Worm (Caenorhabditis elegans) whole organism, L4 larva: ENCODE measurements around the gene nhr-154.

Experiments
- F10B5.3 ChIP-seq: sonication (generic microtip); optimal IDR thresholded peaks from 2 replicates; lab custom pipeline; 2016; ENCODE audit warnings: mild to moderate bottlenecking, missing genetic modification characterization, missing compliant biosample characterization
- F26F4.8 ChIP-seq: fragments of 200-800 bp; sonication (Bioruptor generic); conservative IDR thresholded peaks from 2 replicates; pipeline ENCODE4 v1.3.6; 2022; ENCODE audit warnings: missing genetic modification characterization, missing compliant biosample characterization
- R02D3.7 ChIP-seq: fragments of 150-350 bp; sonication (generic microtip); optimal IDR thresholded peaks from 3 replicates; lab custom pipeline; 2014; ENCODE audit warnings: missing biosample characterization, missing genetic modification characterization
- T20F7.1 ChIP-seq: fragments of 200-800 bp; sonication (Bioruptor generic); optimal IDR thresholded peaks from 2 replicates; lab custom pipeline; 2018; ENCODE audit warnings: mild to moderate bottlenecking, missing genetic modification characterization, missing compliant biosample characterization
- T26A8.4 ChIP-seq: fragments of 200-800 bp; sonication (Bioruptor generic); IDR thresholded peaks from 2 replicates; pipeline ENCODE4 v1.3.6; 2022; ENCODE audit warnings: missing genetic modification characterization, missing compliant biosample characterization
- Y48G9A.11 ChIP-seq: fragments of 200-800 bp; sonication (Bioruptor generic); IDR thresholded peaks from 2 replicates; pipeline ENCODE4 v1.3.6; 2022; ENCODE audit warnings: missing genetic modification reagents, missing genetic modification characterization, missing compliant biosample characterization
- Y75B8A.6 ChIP-seq: fragments of 200-800 bp; sonication (Bioruptor generic); IDR thresholded peaks from 2 replicates; pipeline ENCODE4 v1.3.6; 2022; ENCODE audit warnings: missing genetic modification reagents, missing genetic modification characterization, missing compliant biosample characterization
- ZK337.2 ChIP-seq: fragments of 200-800 bp; sonication (Bioruptor generic); IDR thresholded peaks from 2 replicates; pipeline ENCODE4 v1.3.6; 2022; ENCODE audit warnings: missing genetic modification reagents, missing genetic modification characterization, missing compliant biosample characterization
- attf-4 ChIP-seq: sonication (generic microtip); optimal IDR thresholded peaks from 3 replicates; lab custom pipeline; 2017; ENCODE audit warnings: missing biosample characterization, missing genetic modification characterization
- ceh-20 ChIP-seq: fragments of 200-800 bp; sonication (Bioruptor generic); IDR thresholded peaks from 2 replicates; pipeline ENCODE4 v1.3.6; 2022; ENCODE audit warnings: missing genetic modification reagents, missing genetic modification characterization, missing compliant biosample characterization
- ceh-32 ChIP-seq: sonication (generic microtip); optimal IDR thresholded peaks from 2 replicates; lab custom pipeline; 2016; ENCODE audit warnings: mild to moderate bottlenecking, missing genetic modification characterization, missing compliant biosample characterization; ENCODE audit not compliant: poor library complexity
- ceh-44 ChIP-seq: fragments of 200-800 bp; sonication (Bioruptor generic); IDR thresholded peaks from 2 replicates; pipeline ENCODE4 v1.3.6; 2022; ENCODE audit warnings: missing genetic modification reagents, missing genetic modification characterization, missing compliant biosample characterization
- ceh-62 ChIP-seq: sonication (generic microtip); optimal IDR thresholded peaks from 2 replicates; lab custom pipeline; 2017; ENCODE audit warnings: missing biosample characterization, missing genetic modification characterization
- daf-12 ChIP-seq: fragments of 150-350 bp; optimal IDR thresholded peaks from 2 replicates; lab custom pipeline; 2014; ENCODE audit warnings: missing biosample characterization, missing genetic modification reagents, missing genetic modification characterization
- daf-16 ChIP-seq, 3 experiments: sonication (generic microtip); optimal IDR thresholded peaks; 2 replicates each; lab custom pipeline; 2016 to 2017; ENCODE audit warnings: missing genetic modification characterization in 3 of 3, missing genetic modification reagents in 3 of 3, mild to moderate bottlenecking in 2 of 3, missing compliant biosample characterization in 2 of 3, missing biosample characterization in 1 of 3, moderate library complexity in 1 of 3
- daf-8 ChIP-seq: fragments of 200-800 bp; sonication (Bioruptor generic); IDR thresholded peaks from 2 replicates; pipeline ENCODE4 v1.3.6; 2022; ENCODE audit warnings: missing genetic modification characterization, missing compliant biosample characterization
- dmd-6 ChIP-seq: fragments of 200-800 bp; sonication (Bioruptor generic); IDR thresholded peaks from 2 replicates; pipeline ENCODE4 v1.3.6; 2022; ENCODE audit warnings: missing genetic modification reagents, missing genetic modification characterization, missing compliant biosample characterization
- dmd-8 ChIP-seq: fragments of 200-800 bp; sonication (Bioruptor generic); IDR thresholded peaks from 2 replicates; pipeline ENCODE4 v1.3.6; 2022; ENCODE audit warnings: missing genetic modification characterization, missing compliant biosample characterization
- dve-1 ChIP-seq: sonication (generic microtip); optimal IDR thresholded peaks from 2 replicates; lab custom pipeline; 2017; ENCODE audit warnings: antibody characterized with exemption, mild to moderate bottlenecking, missing genetic modification characterization, missing compliant biosample characterization; ENCODE audit not compliant: insufficient read depth
- egl-43 ChIP-seq: fragments of 200-800 bp; sonication (Bioruptor generic); IDR thresholded peaks from 2 replicates; pipeline ENCODE4 v1.3.6; 2022; ENCODE audit warnings: missing genetic modification reagents, missing genetic modification characterization, missing compliant biosample characterization
- fos-1 ChIP-seq: fragments of 150-350 bp; optimal IDR thresholded peaks from 2 replicates; lab custom pipeline; 2014; ENCODE audit warnings: missing biosample characterization, missing genetic modification characterization
- hlh-11 ChIP-seq: fragments of 200-800 bp; sonication (Bioruptor generic); optimal IDR thresholded peaks from 2 replicates; lab custom pipeline; 2018; ENCODE audit warnings: mild to moderate bottlenecking, missing genetic modification characterization, missing compliant biosample characterization
- hmg-1.1 ChIP-seq: fragments of 200-800 bp; sonication (Bioruptor generic); IDR thresholded peaks from 2 replicates; pipeline ENCODE4 v1.3.6; 2022; ENCODE audit warnings: missing genetic modification reagents, missing genetic modification characterization, missing compliant biosample characterization
- jun-1 ChIP-seq: fragments of 150-350 bp; optimal IDR thresholded peaks from 2 replicates; lab custom pipeline; 2014; ENCODE audit warnings: missing biosample characterization, missing genetic modification reagents, missing genetic modification characterization
- lin-1 ChIP-seq: fragments of 200-800 bp; sonication (Bioruptor generic); IDR thresholded peaks from 2 replicates; pipeline ENCODE4 v1.3.6; 2022; ENCODE audit warnings: missing genetic modification reagents, missing genetic modification characterization, missing compliant biosample characterization
- lin-15B ChIP-seq: fragments of 150-350 bp; sonication (generic microtip); optimal IDR thresholded peaks from 3 replicates; lab custom pipeline; 2014; ENCODE audit warnings: missing biosample characterization, missing genetic modification characterization
- lsy-2 ChIP-seq, 2 experiments: fragments of 150-350 bp in 1 of 2; sonication (generic microtip) in 1 of 2; optimal IDR thresholded peaks; 2 replicates each; lab custom pipeline; 2014 to 2017; ENCODE audit warnings: missing biosample characterization in 2 of 2, missing genetic modification characterization in 2 of 2
- madf-9 ChIP-seq: fragments of 200-800 bp; sonication (Bioruptor generic); conservative IDR thresholded peaks from 2 replicates; pipeline ENCODE4 v1.3.6; 2022; ENCODE audit warnings: missing genetic modification reagents, missing genetic modification characterization, missing compliant biosample characterization
- mdl-1 ChIP-seq, 2 experiments: fragments of 150-350 bp in 1 of 2; sonication (generic microtip) in 1 of 2; optimal IDR thresholded peaks; 2 replicates each; lab custom pipeline; 2014 to 2017; ENCODE audit warnings: missing biosample characterization in 2 of 2, missing genetic modification characterization in 2 of 2
- mdt-29 ChIP-seq: fragments of 200-800 bp; sonication (Bioruptor generic); IDR thresholded peaks from 2 replicates; pipeline ENCODE4 v1.3.6; 2022; ENCODE audit warnings: missing genetic modification reagents, missing genetic modification characterization, missing compliant biosample characterization
- mep-1 ChIP-seq: fragments of 150-350 bp; sonication (generic microtip); optimal IDR thresholded peaks from 3 replicates; lab custom pipeline; 2014; ENCODE audit warnings: missing biosample characterization, missing genetic modification characterization
- mes-2 ChIP-seq: sonication (generic microtip); optimal IDR thresholded peaks from 2 replicates; lab custom pipeline; 2016; ENCODE audit warnings: missing genotype, mild to moderate bottlenecking, missing genetic modification characterization, missing compliant biosample characterization; ENCODE audit not compliant: poor library complexity, severe bottlenecking
- nhr-10 ChIP-seq: fragments of 150-350 bp; optimal IDR thresholded peaks from 2 replicates; lab custom pipeline; 2014; ENCODE audit warnings: missing biosample characterization, missing genetic modification characterization
- nhr-111 ChIP-seq: fragments of 200-800 bp; sonication (Bioruptor generic); optimal IDR thresholded peaks from 2 replicates; lab custom pipeline; 2018; ENCODE audit warnings: mild to moderate bottlenecking, missing genetic modification characterization, missing compliant biosample characterization
- nhr-41 ChIP-seq: fragments of 200-800 bp; sonication (Bioruptor generic); IDR thresholded peaks from 2 replicates; pipeline ENCODE4 v1.3.6; 2022; ENCODE audit warnings: missing genetic modification reagents, missing genetic modification characterization, missing compliant biosample characterization
- nhr-42 ChIP-seq: fragments of 200-800 bp; sonication (Bioruptor generic); IDR thresholded peaks from 2 replicates; pipeline ENCODE4 v1.3.6; 2022; ENCODE audit warnings: missing genetic modification characterization, missing compliant biosample characterization
- nhr-76 ChIP-seq: fragments of 150-350 bp; optimal IDR thresholded peaks from 2 replicates; lab custom pipeline; 2014; ENCODE audit warnings: missing biosample characterization, missing genetic modification characterization
- pha-4 ChIP-seq, 2 experiments: fragments of 150-350 bp in 1 of 2; fragments of 200-800 bp in 1 of 2; sonication (Bioruptor generic) in 1 of 2; IDR thresholded peaks in 1 of 2; optimal IDR thresholded peaks in 1 of 2; 2 replicates each; pipeline versions ENCODE4 v1.3.6 to Lab custom; 2014 to 2022; ENCODE audit warnings: missing genetic modification characterization in 2 of 2, missing genetic modification reagents in 2 of 2, missing biosample characterization in 1 of 2, missing compliant biosample characterization in 1 of 2
- php-3 ChIP-seq: fragments of 200-800 bp; sonication (Bioruptor generic); IDR thresholded peaks from 2 replicates; pipeline ENCODE4 v1.3.6; 2022; ENCODE audit warnings: missing genetic modification reagents, missing genetic modification characterization, missing compliant biosample characterization
- pqm-1 ChIP-seq: sonication (generic microtip); optimal IDR thresholded peaks from 2 replicates; lab custom pipeline; 2017; ENCODE audit warnings: missing biosample characterization, missing genetic modification characterization
- sdz-12 ChIP-seq: fragments of 200-800 bp; sonication (Bioruptor generic); optimal IDR thresholded peaks from 2 replicates; lab custom pipeline; 2018; ENCODE audit warnings: mild to moderate bottlenecking, missing genetic modification characterization, missing compliant biosample characterization
- snpc-1.2 ChIP-seq: fragments of 200-800 bp; sonication (Bioruptor generic); IDR thresholded peaks from 2 replicates; pipeline ENCODE4 v1.3.6; 2022; ENCODE audit warnings: missing genetic modification reagents, missing genetic modification characterization, missing compliant biosample characterization
- tag-97 ChIP-seq: fragments of 200-800 bp; sonication (Bioruptor generic); IDR thresholded peaks from 2 replicates; pipeline ENCODE4 v1.3.6; 2022; ENCODE audit warnings: missing genetic modification characterization, missing compliant biosample characterization
- unc-130 ChIP-seq: sonication (generic microtip); optimal IDR thresholded peaks from 2 replicates; lab custom pipeline; 2016; ENCODE audit warnings: missing genetic modification reagents, missing genetic modification characterization, missing compliant biosample characterization
- unc-39 ChIP-seq: sonication (generic microtip); optimal IDR thresholded peaks from 2 replicates; lab custom pipeline; 2017; ENCODE audit warnings: missing biosample characterization, missing genetic modification characterization
- unc-62 ChIP-seq, 3 experiments: fragments of 150-350 bp in 1 of 3; sonication (generic microtip); optimal IDR thresholded peaks in 2 of 3; peaks in 1 of 3; 1 replicate in 1 of 3; 2 replicates in 2 of 3; lab custom pipeline; 2014 to 2017; ENCODE audit warnings: missing biosample characterization in 3 of 3, missing genetic modification characterization in 3 of 3, missing genetic modification reagents in 3 of 3, missing genotype in 1 of 3
- vab-7 ChIP-seq: fragments of 200-800 bp; sonication (Bioruptor generic); IDR thresholded peaks from 2 replicates; pipeline ENCODE4 v1.3.6; 2022; ENCODE audit warnings: missing genetic modification reagents, missing genetic modification characterization, missing compliant biosample characterization
- zag-1 ChIP-seq: fragments of 150-350 bp; optimal IDR thresholded peaks from 2 replicates; lab custom pipeline; 2014; ENCODE audit warnings: missing biosample characterization, missing genetic modification characterization
- zfp-2 ChIP-seq: sonication (generic microtip); optimal IDR thresholded peaks from 2 replicates; lab custom pipeline; 2016; ENCODE audit warnings: mild to moderate bottlenecking, missing genetic modification characterization, missing compliant biosample characterization
- zfp-3 ChIP-seq: fragments of 200-800 bp; sonication (Bioruptor generic); conservative IDR thresholded peaks from 2 replicates; pipeline ENCODE4 v1.3.6; 2022; ENCODE audit warnings: missing genetic modification reagents, missing genetic modification characterization, missing compliant biosample characterization

The nhr-154 gene

DNA sequence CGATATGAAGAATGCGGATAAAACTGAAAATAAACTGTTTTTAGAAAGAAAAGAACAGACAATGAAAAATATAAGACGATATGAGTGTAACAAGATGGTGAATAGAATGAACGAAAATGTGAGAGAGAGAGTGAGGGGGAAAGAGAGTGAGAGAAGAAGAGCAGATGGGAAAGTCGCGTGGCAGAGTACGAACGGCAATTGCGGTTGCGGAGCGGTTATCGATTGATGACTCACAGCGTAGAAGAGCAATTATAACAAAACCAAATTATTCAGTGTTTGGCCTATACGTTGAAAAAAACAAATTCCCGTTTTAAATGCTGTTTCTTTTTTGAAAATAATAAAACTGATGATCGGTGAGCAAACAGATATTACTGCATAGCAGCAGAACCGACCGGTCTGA is 35.7 kb upstream of the nhr-154 start, which contains the start of gene pqn-53 (continued):
- no peak for TF ChIP-seq R02D3.7 (tag; lab: Kevin White, UChicago)
- TF ChIP-seq zag-1 (tag; lab: Kevin White, UChicago) = no peak
- no peak for TF ChIP-seq tag-97 (GFP tag; lab: Robert Waterston, UW)
- peak; percentile 22 for TF ChIP-seq mes-2
- no peak for TF ChIP-seq jun-1
- TF ChIP-seq unc-39 = no peak
- no peak for TF ChIP-seq nhr-76
- no peak for TF ChIP-seq pha-4 (GFP tag; IDR thresholded peaks at IDR 0.05; lab: Robert Waterston, UW)
- TF ChIP-seq pha-4 (tag; optimal IDR thresholded peaks at IDR 0.05; lab: Kevin White, UChicago) = no peak
- TF ChIP-seq nhr-111 = peak; percentile 22
- no peak for TF ChIP-seq mdt-29 (GFP tag; lab: Robert Waterston, UW)
- no peak for TF ChIP-seq F26F4.8 (GFP tag; lab: Robert Waterston, UW)
- TF ChIP-seq ceh-44 (GFP tag; lab: Robert Waterston, UW) = no peak
- no peak for TF ChIP-seq fos-1 (tag; lab: Kevin White, UChicago)
- TF ChIP-seq hlh-11 (tag; lab: Kevin White, UChicago) = peak; percentile 28
- no peak for TF ChIP-seq pqm-1 (tag; lab: Kevin White, UChicago)
- TF ChIP-seq vab-7 (GFP tag; lab: Robert Waterston, UW) = no peak
- TF ChIP-seq T20F7.1 = no peak
- no peak for TF ChIP-seq mep-1 (tag; lab: Kevin White, UChicago)
- TF ChIP-seq daf-16 (GFP tag; optimal IDR thresholded peaks at IDR 0.05; lab: Kevin White, UChicago) = no peak
- no peak for TF ChIP-seq daf-16 (tag; optimal IDR thresholded peaks at IDR 0.05; lab: Kevin White, UChicago)
- no peak for TF ChIP-seq zfp-3
- no peak for TF ChIP-seq ceh-62
- no peak for TF ChIP-seq zfp-2 (tag; lab: Kevin White, UChicago)
- no peak for TF ChIP-seq Y75B8A.6 (GFP tag; lab: Robert Waterston, UW)
- TF ChIP-seq dmd-8 (GFP tag; lab: Robert Waterston, UW) = no peak
- TF ChIP-seq nhr-42 (GFP tag; lab: Robert Waterston, UW) = no peak
- TF ChIP-seq Y48G9A.11 (GFP tag; lab: Robert Waterston, UW) = no peak
- TF ChIP-seq mdl-1 (tag; optimal IDR thresholded peaks at IDR 0.05; lab: Kevin White, UChicago) = peak in 1 of 2 experiments; percentile 59
- TF ChIP-seq ZK337.2 = no peak
- no peak for TF ChIP-seq snpc-1.2
- no peak for TF ChIP-seq lin-1 (GFP tag; lab: Robert Waterston, UW)
- no peak for TF ChIP-seq F10B5.3 (tag; lab: Kevin White, UChicago)
- TF ChIP-seq T26A8.4 = no peak
- no peak for TF ChIP-seq unc-62 (GFP tag; optimal IDR thresholded peaks at IDR 0.05 in 1 of 2; lab: Kevin White, UChicago)
- no peak for TF ChIP-seq unc-62 (tag; optimal IDR thresholded peaks at IDR 0.05; lab: Kevin White, UChicago)
- TF ChIP-seq unc-130 (GFP tag; lab: Kevin White, UChicago) = no peak
- no peak for TF ChIP-seq madf-9 (GFP tag; lab: Robert Waterston, UW)
- no peak for TF ChIP-seq egl-43
- TF ChIP-seq hmg-1.1 (GFP tag; lab: Robert Waterston, UW) = 0 out of 2 replicates have a peak, but pooled peaks have one; percentile 15
- TF ChIP-seq lin-15B = no peak
- TF ChIP-seq attf-4 (tag; lab: Kevin White, UChicago) = no peak
- no peak for TF ChIP-seq ceh-20 (GFP tag; lab: Robert Waterston, UW)
- peak; percentile 14 for TF ChIP-seq dve-1 (tag; lab: Kevin White, UChicago)
- TF ChIP-seq dmd-6 (GFP tag; lab: Robert Waterston, UW) = 0 out of 2 replicates have a peak, but pooled peaks have one; percentile 8
- TF ChIP-seq php-3 (GFP tag; lab: Robert Waterston, UW) = no peak
- no peak for TF ChIP-seq ceh-32
- no peak for TF ChIP-seq daf-12
- no peak for TF ChIP-seq nhr-10
- TF ChIP-seq lsy-2 (tag; optimal IDR thresholded peaks at IDR 0.05; lab: Kevin White, UChicago) = peak in 1 of 2 experiments; percentile 13
- TF ChIP-seq sdz-12 (GFP tag; lab: Kevin White, UChicago) = no peak
- no peak for TF ChIP-seq nhr-41 (GFP tag; lab: Robert Waterston, UW)
- no peak for TF ChIP-seq daf-8 (GFP tag; lab: Robert Waterston, UW)
